Worm (Caenorhabditis elegans) whole organism, young adult: ENCODE measurements around the gene prk-1.

Source experiments
- B0035.1 ChIP-seq: sonication (generic microtip); optimal IDR thresholded peaks from 2 replicates; lab custom pipeline; 2016; ENCODE audit warnings: missing genetic modification characterization, mild to moderate bottlenecking, missing compliant biosample characterization, missing genotype, missing genetic modification reagents
- D2030.7 ChIP-seq: fragments of 200-800 bp; sonication (Bioruptor generic); IDR thresholded peaks from 2 replicates; pipeline ENCODE4 v1.3.6; 2022; ENCODE audit warnings: missing genetic modification reagents, missing genetic modification characterization, missing compliant biosample characterization
- F22D6.2 ChIP-seq: sonication (generic microtip); optimal IDR thresholded peaks from 2 replicates; lab custom pipeline; 2016; ENCODE audit warnings: mild to moderate bottlenecking, missing genetic modification characterization, missing compliant biosample characterization
- F33H1.4 ChIP-seq: fragments of 200-800 bp; sonication (Bioruptor generic); IDR thresholded peaks from 2 replicates; pipeline ENCODE4 v1.3.6; 2022; ENCODE audit warnings: missing genetic modification reagents, missing genetic modification characterization, missing compliant biosample characterization
- F49E8.2 ChIP-seq: sonication (generic microtip); optimal IDR thresholded peaks from 3 replicates; lab custom pipeline; 2017; ENCODE audit warnings: missing genetic modification characterization, mild to moderate bottlenecking, missing compliant biosample characterization, antibody characterized with exemption, moderate library complexity; ENCODE audit not compliant: insufficient read depth
- F57A8.1 ChIP-seq: fragments of 200-800 bp; sonication (Bioruptor generic); optimal IDR thresholded peaks from 2 replicates; lab custom pipeline; 2018; ENCODE audit warnings: mild to moderate bottlenecking, missing genetic modification characterization, moderate library complexity, missing compliant biosample characterization
- K12H6.12 ChIP-seq: fragments of 200-800 bp; sonication (Bioruptor generic); optimal IDR thresholded peaks from 2 replicates; lab custom pipeline; 2018; ENCODE audit warnings: mild to moderate bottlenecking, missing genetic modification characterization, missing compliant biosample characterization
- T26A5.8 ChIP-seq: sonication (generic microtip); optimal IDR thresholded peaks from 2 replicates; lab custom pipeline; 2016; ENCODE audit warnings: missing genetic modification characterization, missing compliant biosample characterization
- Y53F4B.3 ChIP-seq: fragments of 200-800 bp; sonication (Bioruptor generic); IDR thresholded peaks from 2 replicates; pipeline ENCODE4 v1.3.6; 2022; ENCODE audit warnings: missing genetic modification reagents, missing genetic modification characterization, missing compliant biosample characterization
- Y53G8AR.9 ChIP-seq: fragments of 200-800 bp; sonication (Bioruptor generic); conservative IDR thresholded peaks from 2 replicates; pipeline ENCODE4 v1.3.6; 2022; ENCODE audit warnings: missing genetic modification reagents, missing genetic modification characterization, missing compliant biosample characterization
- Y67H2A.10 ChIP-seq: fragments of 200-800 bp; sonication (Bioruptor generic); conservative IDR thresholded peaks from 2 replicates; pipeline ENCODE4 v1.3.6; 2022; ENCODE audit warnings: missing genetic modification reagents, missing genetic modification characterization, missing compliant biosample characterization
- ZK185.1 ChIP-seq: sonication (generic microtip); optimal IDR thresholded peaks from 2 replicates; lab custom pipeline; 2016; ENCODE audit warnings: mild to moderate bottlenecking, missing genetic modification characterization, missing compliant biosample characterization; ENCODE audit not compliant: poor library complexity, severe bottlenecking
- aptf-2 ChIP-seq: fragments of 200-800 bp; sonication (Bioruptor generic); conservative IDR thresholded peaks from 2 replicates; pipeline ENCODE4 v1.3.6; 2022; ENCODE audit warnings: missing genetic modification reagents, missing genetic modification characterization, missing compliant biosample characterization
- attf-3 ChIP-seq: fragments of 200-800 bp; sonication (Bioruptor generic); conservative IDR thresholded peaks from 2 replicates; pipeline ENCODE4 v1.3.6; 2022; ENCODE audit warnings: missing genetic modification reagents, missing genetic modification characterization, missing compliant biosample characterization
- attf-5 ChIP-seq: fragments of 200-800 bp; sonication (Bioruptor generic); optimal IDR thresholded peaks from 2 replicates; lab custom pipeline; 2018; ENCODE audit warnings: mild to moderate bottlenecking, missing genetic modification characterization, missing compliant biosample characterization
- attf-6 ChIP-seq: fragments of 200-800 bp; sonication (Bioruptor generic); IDR thresholded peaks from 2 replicates; pipeline ENCODE4 v1.3.6; 2022; ENCODE audit warnings: missing genetic modification reagents, missing genetic modification characterization, missing compliant biosample characterization
- bed-1 ChIP-seq: fragments of 200-800 bp; sonication (Bioruptor generic); IDR thresholded peaks from 2 replicates; pipeline ENCODE4 v1.3.6; 2022; ENCODE audit warnings: missing genetic modification reagents, missing genetic modification characterization, missing compliant biosample characterization
- ccch-3 ChIP-seq: fragments of 200-800 bp; sonication (Bioruptor generic); optimal IDR thresholded peaks from 2 replicates; lab custom pipeline; 2018; ENCODE audit warnings: mild to moderate bottlenecking, missing genetic modification characterization, missing compliant biosample characterization
- ceh-27 ChIP-seq: fragments of 200-800 bp; sonication (Bioruptor generic); optimal IDR thresholded peaks from 2 replicates; lab custom pipeline; 2018; ENCODE audit warnings: mild to moderate bottlenecking, missing genetic modification characterization, moderate library complexity, missing compliant biosample characterization
- chd-7 ChIP-seq: sonication (generic microtip); optimal IDR thresholded peaks from 2 replicates; lab custom pipeline; 2016; ENCODE audit warnings: mild to moderate bottlenecking, missing genetic modification characterization, moderate library complexity, missing compliant biosample characterization
- dox-1 ChIP-seq: fragments of 200-800 bp; sonication (Bioruptor generic); IDR thresholded peaks from 2 replicates; pipeline ENCODE4 v1.3.6; 2022; ENCODE audit warnings: missing genetic modification reagents, missing genetic modification characterization, missing compliant biosample characterization
- egl-18 ChIP-seq: fragments of 200-800 bp; sonication (Bioruptor generic); IDR thresholded peaks from 2 replicates; pipeline ENCODE4 v1.3.6; 2022; ENCODE audit warnings: missing genetic modification reagents, missing genetic modification characterization, missing compliant biosample characterization
- egrh-3 ChIP-seq: fragments of 200-800 bp; sonication (Bioruptor generic); IDR thresholded peaks from 2 replicates; pipeline ENCODE4 v1.3.6; 2022; ENCODE audit warnings: missing genetic modification reagents, missing genetic modification characterization, missing compliant biosample characterization
- hrde-1 ChIP-seq: sonication (generic microtip); optimal IDR thresholded peaks from 2 replicates; lab custom pipeline; 2016; ENCODE audit warnings: missing genetic modification characterization, mild to moderate bottlenecking, missing compliant biosample characterization, moderate library complexity, missing genotype, missing genetic modification reagents, borderline replicate concordance
- hsf-1 ChIP-seq: fragments of 200-800 bp; sonication (Bioruptor generic); IDR thresholded peaks from 2 replicates; pipeline ENCODE4 v1.3.6; 2022; ENCODE audit warnings: missing genetic modification reagents, missing genetic modification characterization, missing compliant biosample characterization
- let-607 ChIP-seq, 2 experiments: fragments of 200-800 bp in 1 of 2; sonication (Bioruptor generic) in 1 of 2; sonication (generic microtip) in 1 of 2; optimal IDR thresholded peaks; 2 replicates each; lab custom pipeline; 2016 to 2018; ENCODE audit warnings: mild to moderate bottlenecking in 2 of 2, missing compliant biosample characterization in 2 of 2, missing genetic modification characterization in 2 of 2, moderate library complexity in 2 of 2, missing genotype in 1 of 2
- lir-1 ChIP-seq: fragments of 200-800 bp; sonication (Bioruptor generic); conservative IDR thresholded peaks from 2 replicates; pipeline ENCODE4 v1.3.6; 2022; ENCODE audit warnings: missing genetic modification reagents, missing genetic modification characterization, missing compliant biosample characterization
- lsl-1 ChIP-seq: fragments of 200-800 bp; sonication (Bioruptor generic); optimal IDR thresholded peaks from 2 replicates; lab custom pipeline; 2018; ENCODE audit warnings: mild to moderate bottlenecking, missing genetic modification characterization, moderate library complexity, missing compliant biosample characterization
- madf-10 ChIP-seq: sonication (generic microtip); optimal IDR thresholded peaks from 2 replicates; lab custom pipeline; 2016; ENCODE audit warnings: mild to moderate bottlenecking, missing genetic modification characterization, missing compliant biosample characterization
- madf-6 ChIP-seq: fragments of 200-800 bp; sonication (Bioruptor generic); IDR thresholded peaks from 2 replicates; pipeline ENCODE4 v1.3.6; 2022; ENCODE audit warnings: missing genetic modification reagents, missing genetic modification characterization, missing compliant biosample characterization
- mcd-1 ChIP-seq: fragments of 200-800 bp; sonication (Bioruptor generic); IDR thresholded peaks from 2 replicates; pipeline ENCODE4 v1.3.6; 2022; ENCODE audit warnings: missing genetic modification reagents, missing genetic modification characterization, missing compliant biosample characterization
- mel-28 ChIP-seq: sonication (generic microtip); optimal IDR thresholded peaks from 2 replicates; lab custom pipeline; 2016; ENCODE audit warnings: borderline replicate concordance, mild to moderate bottlenecking, missing genetic modification characterization, missing compliant biosample characterization
- nfyb-1 ChIP-seq: fragments of 200-800 bp; sonication (Bioruptor generic); IDR thresholded peaks from 2 replicates; pipeline ENCODE4 v1.3.6; 2022; ENCODE audit warnings: missing genetic modification reagents, missing genetic modification characterization, missing compliant biosample characterization
- nhr-80 ChIP-seq: sonication (generic microtip); optimal IDR thresholded peaks from 2 replicates; lab custom pipeline; 2016; ENCODE audit warnings: missing genetic modification characterization, missing compliant biosample characterization
- pha-4 ChIP-seq: fragments of 150-350 bp; sonication (generic microtip); optimal IDR thresholded peaks from 2 replicates; lab custom pipeline; 2014; ENCODE audit warnings: missing biosample characterization, missing genetic modification reagents, missing genetic modification characterization
- somi-1 ChIP-seq: fragments of 200-800 bp; sonication (Bioruptor generic); optimal IDR thresholded peaks from 2 replicates; lab custom pipeline; 2018; ENCODE audit warnings: mild to moderate bottlenecking, missing genetic modification characterization, missing compliant biosample characterization
- tlf-1 ChIP-seq: fragments of 200-800 bp; sonication (Bioruptor generic); optimal IDR thresholded peaks from 2 replicates; lab custom pipeline; 2018; ENCODE audit warnings: mild to moderate bottlenecking, missing genetic modification characterization, missing compliant biosample characterization
- unc-62 ChIP-seq: fragments of 150-350 bp; optimal IDR thresholded peaks from 2 replicates; lab custom pipeline; 2014; ENCODE audit warnings: missing biosample characterization, missing genetic modification reagents, missing genetic modification characterization

Gene prk-1

DNA sequence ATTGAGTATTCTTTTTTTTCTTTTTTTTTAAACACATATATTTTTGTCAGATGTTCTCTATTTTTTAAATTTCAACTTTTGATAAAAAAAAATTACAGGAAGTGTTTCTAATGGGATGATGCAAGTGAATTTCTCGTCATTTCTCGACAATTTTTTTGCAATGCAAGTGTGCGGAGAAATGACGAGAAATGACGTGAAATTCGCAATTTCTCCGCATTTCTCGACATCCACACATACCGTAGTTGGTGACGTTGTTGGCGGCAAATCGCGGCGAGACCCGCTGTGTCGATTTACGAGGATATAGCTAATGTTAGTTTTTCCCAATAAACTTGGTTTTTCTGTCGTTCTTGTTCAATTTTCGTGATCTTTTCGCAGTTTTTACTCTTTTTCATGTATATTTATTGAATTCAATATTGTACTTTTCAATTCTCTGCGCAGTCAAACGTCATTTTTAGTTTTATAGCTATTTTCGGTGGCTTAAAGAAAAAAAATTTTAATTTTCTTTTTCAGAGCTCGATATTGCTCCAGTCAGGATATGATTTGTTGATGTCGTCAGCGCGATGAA lies 7.9 kb upstream of the prk-1 start, which contains the start of gene F31E3.6:
TSS of gene F31E3.6 (plus strand) at position 93 of the 565 bp plus-strand sequence.
- TF ChIP-seq D2030.7 (GFP tag; lab: Robert Waterston, UW) (peak; percentile 51; the same call in 1 of the 2 replicates), lsl-1 (GFP tag; lab: Kevin White, UChicago) (peak; percentile 35), nfyb-1 (peak; percentile 37; the same call in 1 of the 2 replicates), dox-1 (GFP tag; lab: Robert Waterston, UW) (peak; percentile 59; the same call in 1 of the 2 replicates), F33H1.4 (GFP tag; lab: Robert Waterston, UW) (peak; percentile 96), mcd-1 (GFP tag; lab: Robert Waterston, UW) (peak; percentile 68)

DNA sequence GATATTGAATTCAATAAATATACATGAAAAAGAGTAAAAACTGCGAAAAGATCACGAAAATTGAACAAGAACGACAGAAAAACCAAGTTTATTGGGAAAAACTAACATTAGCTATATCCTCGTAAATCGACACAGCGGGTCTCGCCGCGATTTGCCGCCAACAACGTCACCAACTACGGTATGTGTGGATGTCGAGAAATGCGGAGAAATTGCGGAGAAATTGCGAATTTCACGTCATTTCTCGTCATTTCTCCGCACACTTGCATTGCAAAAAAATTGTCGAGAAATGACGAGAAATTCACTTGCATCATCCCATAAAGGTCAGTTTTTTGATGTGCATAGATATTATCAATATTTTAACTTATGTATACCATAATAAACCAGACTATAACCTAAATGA lies 4.8 kb upstream of the prk-1 start:
- TF ChIP-seq mcd-1 (GFP tag; lab: Robert Waterston, UW) (peak; percentile 47), D2030.7 (GFP tag; lab: Robert Waterston, UW) (peak; percentile 52; the same call in 1 of the 2 replicates), dox-1 (GFP tag; lab: Robert Waterston, UW) (peak; percentile 46; the same call in 1 of the 2 replicates), madf-6 (GFP tag; lab: Robert Waterston, UW) (peak; percentile 40; the same call in 1 of the 2 replicates), F33H1.4 (GFP tag; lab: Robert Waterston, UW) (peak; percentile 96)

DNA sequence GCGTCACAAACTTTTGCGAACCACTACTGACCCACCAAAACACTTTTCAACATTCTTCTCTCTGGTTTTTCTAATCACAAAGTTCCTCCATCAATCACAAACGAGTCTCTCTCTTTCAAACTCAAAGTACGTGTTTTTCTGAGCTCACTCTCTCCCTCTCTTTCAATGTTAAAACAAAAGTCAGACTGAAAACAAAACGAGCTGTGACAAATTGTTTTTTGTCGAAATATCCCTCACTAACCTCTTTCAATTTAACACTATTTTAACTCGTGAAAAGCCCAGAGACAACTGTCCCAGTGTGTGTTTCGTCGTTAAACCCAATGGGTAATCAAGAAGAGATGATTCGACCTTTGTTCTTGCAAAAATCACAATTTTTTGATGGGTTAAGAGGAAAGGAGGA lies 1.9 kb upstream of the prk-1 start:
- peak; percentile 44 for TF ChIP-seq K12H6.12 (tag; lab: Kevin White, UChicago)
- no peak for TF ChIP-seq attf-3 (GFP tag; lab: Robert Waterston, UW)
- TF ChIP-seq tlf-1 (GFP tag; lab: Kevin White, UChicago), result no peak
- TF ChIP-seq nhr-80, result peak; percentile 29

- TF ChIP-seq nhr-80, result peak; percentile 36
- no peak for TF ChIP-seq F57A8.1 (GFP tag; lab: Kevin White, UChicago)
Measured at ce11 chrIII:6989201-6989600, 767 bp upstream of the prk-1 start.

ce11 chrIII:6991465-6991864 lies 1.5 kb downstream of the prk-1 start:
- TF ChIP-seq F22D6.2 (tag; lab: Kevin White, UChicago), result no peak
- TF ChIP-seq lir-1 (GFP tag; lab: Robert Waterston, UW), result no peak
- TF ChIP-seq hrde-1 (tag; lab: Kevin White, UChicago), result no peak
- TF ChIP-seq Y53G8AR.9 (GFP tag; lab: Robert Waterston, UW), result 0 out of 2 replicates have a peak, but pooled peaks have one; percentile 31
- no peak for TF ChIP-seq ccch-3 (GFP tag; lab: Kevin White, UChicago)
- TF ChIP-seq hsf-1 (GFP tag; lab: Robert Waterston, UW), result no peak
- no peak for TF ChIP-seq F57A8.1 (GFP tag; lab: Kevin White, UChicago)
- TF ChIP-seq unc-62 (GFP tag; lab: Kevin White, UChicago), result no peak
- no peak for TF ChIP-seq chd-7
- TF ChIP-seq ceh-27, result no peak
- no peak for TF ChIP-seq aptf-2 (GFP tag; lab: Robert Waterston, UW)
- TF ChIP-seq madf-10 (tag; lab: Kevin White, UChicago), result no peak
- no peak for TF ChIP-seq F33H1.4 (GFP tag; lab: Robert Waterston, UW)
- TF ChIP-seq mel-28, result no peak
- TF ChIP-seq let-607 (tag; optimal IDR thresholded peaks at IDR 0.05; lab: Kevin White, UChicago), result peak in 1 of 2 experiments; percentile 20
- no peak for TF ChIP-seq T26A5.8 (tag; lab: Kevin White, UChicago)
- peak; percentile 12 for TF ChIP-seq pha-4 (tag; lab: Kevin White, UChicago)
- TF ChIP-seq Y53F4B.3, result no peak
- no peak for TF ChIP-seq attf-5 (GFP tag; lab: Kevin White, UChicago)
- no peak for TF ChIP-seq somi-1 (GFP tag; lab: Kevin White, UChicago)
- TF ChIP-seq F49E8.2 (tag; lab: Kevin White, UChicago), result no peak
- no peak for TF ChIP-seq ZK185.1 (tag; lab: Kevin White, UChicago)
- no peak for TF ChIP-seq egl-18
- TF ChIP-seq attf-6 (GFP tag; lab: Robert Waterston, UW), result no peak
- no peak for TF ChIP-seq bed-1 (GFP tag; lab: Robert Waterston, UW)
- TF ChIP-seq nhr-80, result peak; percentile 71
- TF ChIP-seq Y67H2A.10 (GFP tag; lab: Robert Waterston, UW), result no peak
- TF ChIP-seq B0035.1 (tag; lab: Kevin White, UChicago), result no peak
- no peak for TF ChIP-seq egrh-3 (GFP tag; lab: Robert Waterston, UW)
